Worm (Caenorhabditis elegans) whole organism, L2 larva: Measurements from ENCODE around the gene Y25C1A.2.

Experiments
- aly-2 ChIP-seq: fragments of 150-350 bp; optimal IDR thresholded peaks from 2 replicates; lab custom pipeline; 2014; ENCODE audit warnings: missing biosample characterization, missing genetic modification characterization
- blmp-1 ChIP-seq: sonication (generic microtip); optimal IDR thresholded peaks from 2 replicates; lab custom pipeline; 2017; ENCODE audit warnings: missing genetic modification characterization, mild to moderate bottlenecking, missing compliant biosample characterization, antibody characterized with exemption, moderate library complexity; ENCODE audit not compliant: insufficient read depth
- ceh-82 ChIP-seq: fragments of 150-350 bp; optimal IDR thresholded peaks from 2 replicates; lab custom pipeline; 2014; ENCODE audit warnings: missing biosample characterization, missing genetic modification characterization
- elt-1 ChIP-seq: fragments of 150-350 bp; optimal IDR thresholded peaks from 2 replicates; lab custom pipeline; 2014; ENCODE audit warnings: missing biosample characterization, missing genetic modification characterization
- lsy-2 ChIP-seq, 2 experiments: fragments of 150-350 bp in 1 of 2; sonication (generic microtip) in 1 of 2; optimal IDR thresholded peaks; 2 replicates each; lab custom pipeline; 2014 to 2017; ENCODE audit warnings: missing biosample characterization in 2 of 2, missing genetic modification characterization in 2 of 2
- nhr-11 ChIP-seq: fragments of 150-350 bp; optimal IDR thresholded peaks from 2 replicates; lab custom pipeline; 2014; ENCODE audit warnings: missing biosample characterization, missing genetic modification characterization
- nhr-25 ChIP-seq: fragments of 150-350 bp; sonication (generic microtip); optimal IDR thresholded peaks from 3 replicates; lab custom pipeline; 2014; ENCODE audit warnings: missing biosample characterization, missing genetic modification characterization
- skn-1 ChIP-seq: sonication (generic microtip); optimal IDR thresholded peaks from 2 replicates; lab custom pipeline; 2017; ENCODE audit warnings: missing biosample characterization, missing genetic modification characterization
- snpc-4 ChIP-seq: fragments of 150-350 bp; optimal IDR thresholded peaks from 2 replicates; lab custom pipeline; 2014; ENCODE audit warnings: missing biosample characterization, missing genetic modification characterization
- unc-39 ChIP-seq: fragments of 150-350 bp; optimal IDR thresholded peaks from 2 replicates; lab custom pipeline; 2014; ENCODE audit warnings: missing biosample characterization, missing genetic modification characterization
- unc-55 ChIP-seq: fragments of 150-350 bp; sonication (generic microtip); optimal IDR thresholded peaks from 3 replicates; lab custom pipeline; 2014; ENCODE audit warnings: missing biosample characterization, missing genetic modification reagents, missing genetic modification characterization
- unc-62 ChIP-seq: fragments of 150-350 bp; optimal IDR thresholded peaks from 2 replicates; lab custom pipeline; 2014; ENCODE audit warnings: missing biosample characterization, missing genetic modification reagents, missing genetic modification characterization

DNA sequence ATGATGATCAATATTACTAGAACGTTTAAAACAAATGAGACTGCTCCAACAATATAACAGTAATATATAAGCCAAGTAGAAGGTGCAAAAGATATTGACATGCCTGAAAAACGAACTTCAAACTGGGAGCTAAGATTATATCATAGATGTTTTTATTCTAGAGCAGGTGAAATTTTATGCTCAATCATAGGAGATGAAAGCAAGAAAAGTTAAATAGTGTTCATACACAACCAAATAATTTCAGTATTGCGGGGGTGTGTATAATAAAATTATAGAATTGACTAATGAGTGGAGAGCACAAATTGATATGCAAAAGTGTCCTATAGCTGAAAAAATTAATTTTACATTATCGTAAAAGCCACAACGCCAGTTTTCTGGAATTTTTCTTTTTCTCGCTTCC lies 46.6 kb downstream of the Y25C1A.2 start, which contains the start of gene sri-34:
- TF ChIP-seq ceh-82 (tag; lab: Kevin White, UChicago) (no peak), nhr-11 (tag; lab: Kevin White, UChicago) (no peak), unc-39 (no peak), unc-55 (no peak), skn-1 (tag; lab: Kevin White, UChicago) (no peak), snpc-4 (tag; lab: Kevin White, UChicago) (no peak), lsy-2 (tag; optimal IDR thresholded peaks at IDR 0.05; lab: Kevin White, UChicago) (no peak), blmp-1 (tag; lab: Kevin White, UChicago) (no peak), aly-2 (tag; lab: Kevin White, UChicago) (no peak), nhr-25 (no peak), elt-1 (tag; lab: Kevin White, UChicago) (no peak), unc-62 (no peak)
